Fruit fly (Drosophila melanogaster): ENCODE results near the gene CG14316.

The CG14316 gene

DNA sequence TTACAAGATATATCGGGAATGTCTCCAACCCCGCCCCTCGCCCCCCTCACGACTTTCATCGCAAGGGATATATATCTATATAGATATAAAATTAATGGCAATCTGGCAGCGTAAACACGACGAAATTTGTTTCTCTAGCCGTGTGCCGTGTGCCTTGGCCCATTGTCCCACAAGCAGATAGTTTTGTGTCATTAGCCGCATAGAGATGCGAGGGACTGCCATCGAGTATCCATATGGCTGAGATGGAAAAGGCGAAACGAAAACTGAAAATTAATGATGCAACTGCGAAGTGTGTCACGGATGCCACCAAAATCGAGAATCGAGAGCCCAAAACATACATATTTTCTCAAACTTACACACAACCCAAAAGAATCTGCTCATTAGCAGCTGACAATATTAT lies 37.1 kb upstream of the CG14316 start:
- TF ChIP-seq CG2199 (GFP tag; IDR thresholded peaks at IDR 0.05): 0 out of 3 replicates have a peak, but pooled peaks have one; percentile 64
- no peak for TF ChIP-seq Max (GFP tag; optimal IDR thresholded peaks at IDR 0.05)
- no peak for TF ChIP-seq CG1602 (GFP tag; optimal IDR thresholded peaks at IDR 0.05)
- TF ChIP-seq CG10267 (tag; optimal IDR thresholded peaks at IDR 0.05): no peak
- TF ChIP-seq CG4328 (GFP tag; optimal IDR thresholded peaks at IDR 0.05): peak; percentile 53
- TF ChIP-seq crol (GFP tag; IDR thresholded peaks at IDR 0.05): 0 out of 2 replicates have a peak, but pooled peaks have one; percentile 15
- TF ChIP-seq sd (tag; optimal IDR thresholded peaks at IDR 0.05): peak; percentile 80
- TF ChIP-seq nau (GFP tag; optimal IDR thresholded peaks at IDR 0.05): peak; percentile 1
- peak; percentile 52 for TF ChIP-seq CG10543 (GFP tag; optimal IDR thresholded peaks at IDR 0.05)
- TF ChIP-seq chinmo (GFP tag; IDR thresholded peaks at IDR 0.05; ENCODE audit: partially characterized antibody): 0 out of 4 replicates have a peak, but pooled peaks have one; percentile 19
- TF ChIP-seq Pdp1 (GFP tag; optimal IDR thresholded peaks at IDR 0.05): peak in 1 of 2 experiments; percentile 51
- TF ChIP-seq gcm2 (GFP tag; optimal IDR thresholded peaks at IDR 0.05): no peak
- TF ChIP-seq CG12769 (tag; optimal IDR thresholded peaks at IDR 0.05): peak; percentile 4

DNA sequence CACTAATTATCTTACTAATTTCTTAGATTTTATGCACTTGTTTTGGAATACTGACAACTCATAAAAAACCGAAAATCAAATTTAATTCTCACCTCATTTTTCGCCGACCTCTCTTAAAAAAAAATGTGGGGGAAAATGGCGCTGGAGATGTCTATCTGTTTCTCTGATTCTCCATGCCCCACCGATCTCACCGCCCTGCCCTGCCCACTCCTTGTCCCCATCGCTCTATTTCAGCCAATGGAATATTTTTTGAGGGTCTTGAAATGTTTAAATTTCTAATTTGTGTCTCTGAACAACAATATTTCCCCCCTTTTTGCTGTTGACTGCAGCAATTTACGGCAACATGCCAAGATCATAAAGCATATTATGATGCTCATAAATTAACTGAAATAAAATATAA lies 34.4 kb upstream of the CG14316 start:
- TF ChIP-seq CG43689 (GFP tag; IDR thresholded peaks at IDR 0.05) (no peak), sd (tag; optimal IDR thresholded peaks at IDR 0.05) (peak; percentile 34), sr (GFP tag; IDR thresholded peaks at IDR 0.05) (peak; percentile 78), so (GFP tag; IDR thresholded peaks at IDR 0.05) (peak; percentile 14; the same call in 1 of the 3 replicates), CG10431 (GFP tag; optimal IDR thresholded peaks at IDR 0.05) (no peak), CG12769 (tag; optimal IDR thresholded peaks at IDR 0.05) (peak; percentile 18), crol (GFP tag; IDR thresholded peaks at IDR 0.05) (peak; percentile 65; the same call in 1 of the 2 replicates)

DNA sequence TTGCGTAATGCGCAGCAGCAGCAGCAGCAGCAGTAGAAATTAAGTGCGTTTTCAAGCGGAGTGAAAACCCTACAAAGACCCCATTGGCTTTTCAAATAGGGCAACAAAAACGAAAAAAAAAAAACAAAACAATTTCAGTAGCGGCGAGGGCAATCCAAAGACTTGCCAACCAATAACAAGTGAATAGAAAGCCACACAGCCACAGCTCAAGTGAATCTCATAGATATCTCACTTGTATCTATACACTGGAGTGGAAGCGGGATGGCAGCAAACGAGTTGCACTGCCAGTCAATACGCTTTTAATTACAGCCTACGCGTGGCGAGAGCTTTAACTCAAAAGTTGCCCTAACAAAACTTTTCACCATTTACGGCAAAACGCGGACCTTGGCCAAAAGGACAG lies 33.7 kb upstream of the CG14316 start:
- TF ChIP-seq Nf-YC (tag; optimal IDR thresholded peaks at IDR 0.05): peak; percentile 64
- peak; percentile 88 for TF ChIP-seq Nf-YB (GFP tag; optimal IDR thresholded peaks at IDR 0.05)
- TF ChIP-seq BEAF-32 (GFP tag; optimal IDR thresholded peaks at IDR 0.05): no peak

DNA sequence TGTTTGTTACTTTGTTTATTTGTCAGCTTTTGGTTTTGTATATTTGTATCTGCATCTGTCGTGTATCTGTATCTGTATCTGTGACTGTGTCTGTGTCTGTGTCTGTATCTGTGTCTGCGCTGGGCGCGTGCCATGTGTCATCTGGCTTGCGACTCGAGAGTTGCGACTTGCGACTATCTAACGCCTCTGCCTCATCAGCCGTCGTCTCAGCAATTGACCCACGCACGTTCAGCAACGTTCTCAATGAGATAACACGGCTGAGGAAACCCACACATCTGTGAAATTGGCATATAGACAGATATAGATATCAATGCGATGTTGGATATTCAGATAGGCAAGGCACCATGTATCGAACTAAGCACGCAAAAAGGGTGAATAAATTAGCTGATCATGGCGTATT lies 33.2 kb upstream of the CG14316 start:
- TF ChIP-seq fu2 (GFP tag; optimal IDR thresholded peaks at IDR 0.05): no peak
- no peak for TF ChIP-seq otp (GFP tag; IDR thresholded peaks at IDR 0.05)
- TF ChIP-seq sr (GFP tag; IDR thresholded peaks at IDR 0.05): peak; percentile 94
- TF ChIP-seq Deaf1 (tag; optimal IDR thresholded peaks at IDR 0.05): no peak
- TF ChIP-seq twi (tag; optimal IDR thresholded peaks at IDR 0.05): peak; percentile 35
- TF ChIP-seq CG15479 (GFP tag; optimal IDR thresholded peaks at IDR 0.05): peak; percentile 75
- peak; percentile 36 for TF ChIP-seq cg (GFP tag; optimal IDR thresholded peaks at IDR 0.05)
- 0 out of 3 replicates have a peak, but pooled peaks have one; percentile 14 for TF ChIP-seq CG11456 (GFP tag; IDR thresholded peaks at IDR 0.05)
- 0 out of 4 replicates have a peak, but pooled peaks have one; percentile 19 for TF ChIP-seq chinmo (GFP tag; IDR thresholded peaks at IDR 0.05; ENCODE audit: partially characterized antibody)

DNA sequence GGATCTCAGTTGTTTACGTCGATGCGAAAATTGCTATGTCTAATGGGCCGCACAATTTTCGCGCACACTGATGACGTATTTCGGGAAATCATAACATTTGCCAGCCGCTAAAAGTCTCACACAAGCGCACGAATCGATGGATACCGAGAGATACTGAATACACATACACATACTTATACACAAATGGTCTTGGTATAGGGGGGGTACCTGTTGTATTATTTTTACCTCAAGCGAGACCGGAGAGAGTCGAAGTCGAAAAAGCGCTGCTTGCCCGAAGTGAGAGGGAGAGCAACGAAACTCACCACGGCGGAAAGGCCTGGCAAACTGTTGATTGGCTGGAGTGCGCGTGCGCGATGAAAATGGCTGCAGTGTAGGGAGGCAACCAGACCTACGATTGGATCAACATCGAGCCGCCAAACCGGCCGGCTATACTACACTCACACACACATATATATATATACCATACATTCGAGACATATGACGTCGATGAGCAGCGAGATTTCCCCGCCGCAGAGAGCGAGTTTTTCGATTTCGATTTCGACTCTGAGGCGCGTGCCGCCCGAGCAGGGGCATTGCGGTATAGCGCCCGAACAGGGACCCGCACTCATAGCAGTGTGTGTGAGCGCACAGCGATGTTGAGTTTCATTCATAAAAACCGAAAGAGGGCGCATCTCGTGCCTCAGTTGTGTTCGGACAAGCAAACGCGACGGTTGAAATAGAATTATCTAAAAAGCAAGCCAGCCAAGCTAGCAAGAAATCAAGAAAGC lies 30.4 kb upstream of the CG14316 start:
- TF ChIP-seq CG15269 (tag; optimal IDR thresholded peaks at IDR 0.05) (no peak), ap (GFP tag; IDR thresholded peaks at IDR 0.05) (no peak), CG17328 (GFP tag; IDR thresholded peaks at IDR 0.05) (0 out of 2 replicates have a peak, but pooled peaks have one; percentile 20), CG17829 (tag; optimal IDR thresholded peaks at IDR 0.05) (peak; percentile 22), CTCF (GFP tag; optimal IDR thresholded peaks at IDR 0.05) (peak; percentile 84), tio (GFP tag; optimal IDR thresholded peaks at IDR 0.05) (no peak), NC2α (GFP tag; optimal IDR thresholded peaks at IDR 0.05) (peak; percentile 74), Hsf (GFP tag; optimal IDR thresholded peaks at IDR 0.05) (no peak), CG2120 (GFP tag; optimal IDR thresholded peaks at IDR 0.05) (no peak), CG1792 (GFP tag; optimal IDR thresholded peaks at IDR 0.05) (no peak), CG15073 (GFP tag; optimal IDR thresholded peaks at IDR 0.05) (no peak), CG9727 (GFP tag; optimal IDR thresholded peaks at IDR 0.05) (no peak), usp (GFP tag; optimal IDR thresholded peaks at IDR 0.05) (no peak), Hey (tag; optimal IDR thresholded peaks at IDR 0.05) (peak; percentile 44), ab (GFP tag; optimal IDR thresholded peaks at IDR 0.05) (no peak), CG14014 (GFP tag; IDR thresholded peaks at IDR 0.05) (no peak), bowl (GFP tag; IDR thresholded peaks at IDR 0.05) (no peak)

All from whole organism, embryonic.